Worm (Caenorhabditis elegans): ENCODE measurements around the gene ttr-17.

ttr-17 gene

DNA sequence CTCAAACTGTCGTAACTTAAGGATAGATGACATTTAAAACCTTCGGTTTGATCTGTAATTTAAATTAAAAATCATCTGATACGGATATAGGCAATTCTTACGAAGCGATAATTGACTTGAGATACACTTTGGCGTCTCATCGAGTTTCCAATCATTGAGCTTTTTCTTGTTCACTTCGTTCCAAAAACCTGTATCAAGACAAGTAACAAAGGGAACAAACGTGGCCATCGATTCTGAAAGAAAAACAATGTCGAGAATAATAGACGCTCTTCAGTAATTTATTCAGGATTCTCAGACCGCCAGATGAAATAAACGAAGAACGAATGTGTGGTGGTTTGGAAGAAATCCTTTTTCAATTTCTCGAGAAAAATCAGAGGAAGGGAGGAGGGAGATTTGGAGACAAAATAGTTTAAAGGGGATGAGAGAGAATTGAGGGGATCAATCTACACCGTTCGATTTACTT is 14.0 kb upstream of the ttr-17 start, which contains the start of gene atg-7 (continued):
- TF ChIP-seq egl-27 (tag; optimal IDR thresholded peaks at IDR 0.05) (no peak), elt-3 (tag; optimal IDR thresholded peaks at IDR 0.05) (no peak), rnt-1 (tag; optimal IDR thresholded peaks at IDR 0.05) (peak; percentile 10), mep-1 (tag; optimal IDR thresholded peaks at IDR 0.05) (no peak), grh-1 (GFP tag; IDR thresholded peaks at IDR 0.05) (no peak), ama-1 (optimal IDR thresholded peaks at IDR 0.05) (peak; percentile 90), efl-1 (optimal IDR thresholded peaks at IDR 0.05) (peak; percentile 6 to 7), efl-1 (GFP tag; optimal IDR thresholded peaks at IDR 0.05 in 1 of 2) (peak in 1 of 2 experiments; percentile 67), nhr-85 (tag) (peak; percentile 69), Y116A8C.19 (tag; optimal IDR thresholded peaks at IDR 0.05; ENCODE audit: borderline replicate concordance) (no peak), snpc-4 (tag; optimal IDR thresholded peaks at IDR 0.05) (no peak), hlh-17 (GFP tag; optimal IDR thresholded peaks at IDR 0.05; ENCODE audit: borderline replicate concordance) (no peak), sptf-1 (tag; optimal IDR thresholded peaks at IDR 0.05) (no peak), nhr-84 (tag; optimal IDR thresholded peaks at IDR 0.05) (no peak), unc-86 (tag; optimal IDR thresholded peaks at IDR 0.05) (no peak), sox-4 (tag; optimal IDR thresholded peaks at IDR 0.05) (no peak), irx-1 (tag; optimal IDR thresholded peaks at IDR 0.05) (no peak), aly-2 (tag; optimal IDR thresholded peaks at IDR 0.05) (peak; percentile 22), zip-4 (GFP tag; optimal IDR thresholded peaks at IDR 0.05) (no peak), lsy-2 (tag; optimal IDR thresholded peaks at IDR 0.05) (peak in 1 of 2 experiments; percentile 4), mef-2 (tag; optimal IDR thresholded peaks at IDR 0.05) (no peak), ceh-82 (tag; optimal IDR thresholded peaks at IDR 0.05) (no peak), swsn-7 (tag; optimal IDR thresholded peaks at IDR 0.05) (no peak), snu-23 (GFP tag; optimal IDR thresholded peaks at IDR 0.05) (peak; percentile 9), lin-13 (GFP tag; optimal IDR thresholded peaks at IDR 0.05) (no peak), mdl-1 (tag; optimal IDR thresholded peaks at IDR 0.05) (no peak), unc-30 (tag; optimal IDR thresholded peaks at IDR 0.05) (no peak)

- TF ChIP-seq skn-1 (tag; optimal IDR thresholded peaks at IDR 0.05), result no peak
Observed at ce11 chrIV:11078482-11078881, 11.7 kb upstream of the ttr-17 start, which contains the start of gene Y5F2A.4. Y5F2A.4 (minus strand) TSS chrIV:11078582.

DNA sequence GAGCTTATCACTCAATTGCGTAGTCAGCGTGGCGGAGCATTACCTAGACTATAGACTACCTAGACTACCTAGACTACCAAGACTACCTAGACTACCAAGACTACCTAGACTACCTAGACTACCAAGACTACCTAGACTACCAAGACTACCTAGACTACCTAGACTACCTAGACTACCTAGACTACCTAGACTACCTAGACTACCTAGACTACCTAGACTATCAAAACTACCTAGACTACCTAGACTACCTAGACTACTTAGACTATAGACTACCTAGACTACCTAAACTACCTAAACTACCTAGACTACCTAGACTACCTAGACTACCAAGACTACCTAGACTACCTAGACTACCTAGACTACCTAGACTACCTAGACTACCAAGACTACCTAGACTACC is 4.1 kb upstream of the ttr-17 start:
- TF ChIP-seq lir-3 (tag; optimal IDR thresholded peaks at IDR 0.05; ENCODE audit: poor library complexity), result peak; percentile 57
- TF ChIP-seq rnt-1 (tag; optimal IDR thresholded peaks at IDR 0.05), result peak; percentile 71
- peak; percentile 68 for TF ChIP-seq nhr-237 (tag; optimal IDR thresholded peaks at IDR 0.05)

ce11 chrIV:11068314-11068713 is 1.5 kb upstream of the ttr-17 start:
- TF ChIP-seq aha-1 (tag; optimal IDR thresholded peaks at IDR 0.05) (no peak), mep-1 (tag; optimal IDR thresholded peaks at IDR 0.05) (peak; percentile 8), C34B4.2 (tag; optimal IDR thresholded peaks at IDR 0.05) (no peak), C04F5.9 (tag; optimal IDR thresholded peaks at IDR 0.05) (peak; percentile 18), lir-3 (tag; optimal IDR thresholded peaks at IDR 0.05; ENCODE audit: poor library complexity) (peak; percentile 60), rnt-1 (tag; optimal IDR thresholded peaks at IDR 0.05) (peak; percentile 82), efl-3 (GFP tag; optimal IDR thresholded peaks at IDR 0.05) (no peak), lsy-2 (tag; optimal IDR thresholded peaks at IDR 0.05) (peak; percentile 78 to 87), nhr-85 (tag) (peak; percentile 39), nhr-90 (tag; optimal IDR thresholded peaks at IDR 0.05; ENCODE audit: poor library complexity) (no peak), lin-14 (GFP tag; optimal IDR thresholded peaks at IDR 0.05) (peak; percentile 90), nhr-20 (tag; optimal IDR thresholded peaks at IDR 0.05) (peak; percentile 66), xbp-1 (tag; optimal IDR thresholded peaks at IDR 0.05) (peak; percentile 35), nhr-47 (tag; optimal IDR thresholded peaks at IDR 0.05) (peak; percentile 53), dpl-1 (GFP tag; optimal IDR thresholded peaks at IDR 0.05) (peak in 1 of 3 experiments; percentile 3), jun-1 (tag; optimal IDR thresholded peaks at IDR 0.05) (no peak), lin-39 (tag; optimal IDR thresholded peaks at IDR 0.05) (peak; percentile 96), snu-23 (GFP tag; optimal IDR thresholded peaks at IDR 0.05) (peak; percentile 64), nhr-71 (tag; optimal IDR thresholded peaks at IDR 0.05) (peak; percentile 96), ztf-4 (tag; optimal IDR thresholded peaks at IDR 0.05) (peak; percentile 69), sup-37 (GFP tag; optimal IDR thresholded peaks at IDR 0.05) (no peak), nhr-11 (tag; optimal IDR thresholded peaks at IDR 0.05) (peak; percentile 83), C16A3.4 (tag; optimal IDR thresholded peaks at IDR 0.05) (peak; percentile 27), unc-62 (GFP tag; optimal IDR thresholded peaks at IDR 0.05) (peak; percentile 61), lin-13 (GFP tag; optimal IDR thresholded peaks at IDR 0.05) (peak; percentile 46), unc-130 (tag; optimal IDR thresholded peaks at IDR 0.05) (peak; percentile 42)

Data from whole organism, L1 larva.